Fruit fly (Drosophila melanogaster): ENCODE measurements around the gene CG14736.

DNA sequence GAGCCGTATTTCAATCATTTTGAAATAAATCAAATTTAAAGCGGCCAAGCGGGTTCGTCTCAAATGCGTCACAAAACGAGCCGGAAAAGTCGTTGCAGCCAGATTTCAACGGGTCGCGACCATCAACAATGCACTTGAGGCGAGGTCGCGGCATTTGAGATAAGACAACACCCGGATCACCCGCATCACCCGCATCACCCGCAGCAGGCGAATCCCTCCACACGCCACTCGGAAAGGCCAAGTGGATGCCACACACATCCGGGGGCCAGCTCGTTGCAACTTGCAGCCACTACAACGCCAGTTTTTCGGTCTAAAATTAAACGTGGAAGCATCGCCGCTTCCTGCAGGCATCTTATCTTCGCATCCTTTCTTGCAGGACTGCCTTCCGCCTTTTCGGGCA lies 33.9 kb upstream of the CG14736 start:
- TF ChIP-seq Jarid2 (GFP tag; optimal IDR thresholded peaks at IDR 0.05) (no peak), gcm2 (GFP tag; optimal IDR thresholded peaks at IDR 0.05) (no peak), Max (GFP tag; optimal IDR thresholded peaks at IDR 0.05) (no peak), inv (GFP tag; IDR thresholded peaks at IDR 0.05; ENCODE audit: partially characterized antibody) (no peak), cwo (GFP tag; optimal IDR thresholded peaks at IDR 0.05) (no peak), da (GFP tag; optimal IDR thresholded peaks at IDR 0.05) (no peak), pan (optimal IDR thresholded peaks at IDR 0.05) (no peak), pan (GFP tag; optimal IDR thresholded peaks at IDR 0.05 in 1 of 2, IDR thresholded peaks at IDR 0.05 in 1 of 2) (no peak), tx (GFP tag; optimal IDR thresholded peaks at IDR 0.05) (no peak), CG14050 (GFP tag; IDR thresholded peaks at IDR 0.05) (no peak), h (optimal IDR thresholded peaks at IDR 0.05) (no peak), C15 (GFP tag; IDR thresholded peaks at IDR 0.05) (no peak), salm (tag; optimal IDR thresholded peaks at IDR 0.05) (no peak)
